Worm (Caenorhabditis elegans) whole organism, mixed stage, embryonic: ENCODE results near the gene F54D8.10.

Experiments used
- bed-3 ChIP-seq: fragments of 200-800 bp; sonication (Bioruptor generic); optimal IDR thresholded peaks from 3 replicates; lab custom pipeline; 2018; ENCODE audit warnings: mild to moderate bottlenecking, missing genetic modification characterization, moderate library complexity, missing compliant biosample characterization
- ceh-39 ChIP-seq: fragments of 150-350 bp; optimal IDR thresholded peaks from 2 replicates; lab custom pipeline; 2014; ENCODE audit warnings: missing biosample characterization, missing genetic modification characterization
- ces-1 ChIP-seq: fragments of 150-350 bp; optimal IDR thresholded peaks from 2 replicates; lab custom pipeline; 2014; ENCODE audit warnings: missing biosample characterization, missing genetic modification reagents, missing genetic modification characterization
- elt-1 ChIP-seq: sonication (generic microtip); optimal IDR thresholded peaks from 2 replicates; lab custom pipeline; 2017; ENCODE audit warnings: missing genetic modification characterization, mild to moderate bottlenecking, missing compliant biosample characterization, antibody characterized with exemption, moderate library complexity, borderline replicate concordance; ENCODE audit not compliant: insufficient read depth
- elt-3 ChIP-seq: fragments of 150-350 bp; optimal IDR thresholded peaks from 2 replicates; lab custom pipeline; 2014; ENCODE audit warnings: missing biosample characterization, missing genetic modification characterization
- lin-13 ChIP-seq: fragments of 150-350 bp; optimal IDR thresholded peaks from 2 replicates; lab custom pipeline; 2014; ENCODE audit warnings: missing biosample characterization, missing genetic modification characterization
- mab-5 ChIP-seq: fragments of 150-350 bp; optimal IDR thresholded peaks from 2 replicates; lab custom pipeline; 2014; ENCODE audit warnings: missing biosample characterization, missing genetic modification characterization
- mep-1 ChIP-seq: fragments of 150-350 bp; optimal IDR thresholded peaks from 2 replicates; lab custom pipeline; 2017; ENCODE audit warnings: missing biosample characterization, missing genetic modification reagents, missing genetic modification characterization, inconsistent platforms
- pha-4 ChIP-seq: fragments of 150-350 bp; optimal IDR thresholded peaks from 2 replicates; lab custom pipeline; 2018; ENCODE audit warnings: missing biosample characterization, missing genetic modification reagents, missing genetic modification characterization
- snpc-4 ChIP-seq: fragments of 150-350 bp; optimal IDR thresholded peaks from 2 replicates; lab custom pipeline; 2014; ENCODE audit warnings: missing biosample characterization, missing genetic modification characterization
- tbx-8 ChIP-seq: fragments of 200-800 bp; sonication (Bioruptor generic); optimal IDR thresholded peaks from 2 replicates; lab custom pipeline; 2018; ENCODE audit warnings: mild to moderate bottlenecking, missing genetic modification characterization, moderate library complexity, missing compliant biosample characterization
- unc-120 ChIP-seq: sonication (generic microtip); optimal IDR thresholded peaks from 2 replicates; lab custom pipeline; 2017; ENCODE audit warnings: missing genetic modification characterization, missing compliant biosample characterization; ENCODE audit not compliant: poor library complexity, severe bottlenecking
- unc-62 ChIP-seq: fragments of 150-350 bp; optimal IDR thresholded peaks from 2 replicates; lab custom pipeline; 2014; ENCODE audit warnings: missing biosample characterization, missing genetic modification reagents, missing genetic modification characterization

ce11 chrIII:5129261-5129660 lies 34.7 kb downstream of the F54D8.10 start:
- TF ChIP-seq tbx-8 (GFP tag; lab: Kevin White, UChicago) (no peak), unc-120 (tag; lab: Kevin White, UChicago) (no peak), mep-1 (tag; lab: Kevin White, UChicago) (no peak), snpc-4 (tag; lab: Kevin White, UChicago) (no peak), elt-3 (tag; lab: Kevin White, UChicago) (no peak), elt-1 (no peak), bed-3 (GFP tag; lab: Kevin White, UChicago) (no peak), unc-62 (GFP tag; lab: Kevin White, UChicago) (no peak), mab-5 (tag; lab: Kevin White, UChicago) (no peak), lin-13 (tag; lab: Kevin White, UChicago) (no peak), ces-1 (GFP tag; lab: Kevin White, UChicago) (no peak), pha-4 (no peak), ceh-39 (tag; lab: Kevin White, UChicago) (no peak)
